Fruit fly (Drosophila melanogaster): ENCODE results near the gene CG9692.

The CG9692 gene

DNA sequence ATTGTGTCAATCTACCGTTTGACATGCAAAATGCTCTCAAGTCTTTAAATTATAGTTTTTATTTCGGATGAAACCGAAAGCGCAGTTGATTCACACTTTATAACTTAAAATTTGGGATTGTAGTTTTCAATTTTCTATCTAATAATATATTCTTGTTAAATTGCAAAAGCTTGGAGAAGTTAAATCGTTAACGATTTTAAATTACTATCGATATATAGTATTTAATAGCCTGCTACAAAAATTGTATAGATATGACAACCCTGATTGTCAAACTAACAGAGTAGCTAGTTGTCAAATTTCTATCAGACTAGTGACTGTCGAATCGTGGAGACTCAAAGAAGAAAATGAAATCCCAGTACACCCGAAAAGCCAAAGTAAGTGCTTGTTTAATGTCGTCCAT is at the start of gene CG9692:
TSS of gene CG9692 (plus strand) at position 301 of the 400 bp plus-strand sequence.
- no peak for TF ChIP-seq CG17801 (GFP tag; optimal IDR thresholded peaks at IDR 0.05; ENCODE audit: partially characterized antibody)

- TF ChIP-seq CG17801 (GFP tag; optimal IDR thresholded peaks at IDR 0.05; ENCODE audit: partially characterized antibody) = no peak
Measured at dm6 chr3L:16657014-16657413, 47.8 kb upstream of the CG9692 start.

DNA sequence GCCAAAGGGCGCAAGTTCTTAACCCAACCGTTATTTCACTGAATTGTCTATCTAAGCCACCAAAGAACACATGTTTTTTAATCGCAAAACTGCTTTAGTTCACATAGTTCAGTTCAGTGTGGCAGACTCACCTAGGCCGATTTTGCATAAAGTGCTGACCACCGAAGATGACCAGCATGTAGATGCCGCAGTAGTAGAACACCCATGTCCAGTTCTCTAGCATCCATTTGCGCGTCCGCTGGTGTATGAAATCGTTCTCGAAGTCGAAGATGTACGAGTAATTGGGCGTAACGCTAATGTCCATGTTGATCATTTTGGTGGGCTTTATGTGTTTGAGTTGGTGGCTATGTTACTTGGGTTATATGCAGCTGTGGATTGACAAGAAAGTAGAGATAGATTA is 45.7 kb upstream of the CG9692 start:
- no peak for TF ChIP-seq CG17801 (GFP tag; optimal IDR thresholded peaks at IDR 0.05; ENCODE audit: partially characterized antibody)

DNA sequence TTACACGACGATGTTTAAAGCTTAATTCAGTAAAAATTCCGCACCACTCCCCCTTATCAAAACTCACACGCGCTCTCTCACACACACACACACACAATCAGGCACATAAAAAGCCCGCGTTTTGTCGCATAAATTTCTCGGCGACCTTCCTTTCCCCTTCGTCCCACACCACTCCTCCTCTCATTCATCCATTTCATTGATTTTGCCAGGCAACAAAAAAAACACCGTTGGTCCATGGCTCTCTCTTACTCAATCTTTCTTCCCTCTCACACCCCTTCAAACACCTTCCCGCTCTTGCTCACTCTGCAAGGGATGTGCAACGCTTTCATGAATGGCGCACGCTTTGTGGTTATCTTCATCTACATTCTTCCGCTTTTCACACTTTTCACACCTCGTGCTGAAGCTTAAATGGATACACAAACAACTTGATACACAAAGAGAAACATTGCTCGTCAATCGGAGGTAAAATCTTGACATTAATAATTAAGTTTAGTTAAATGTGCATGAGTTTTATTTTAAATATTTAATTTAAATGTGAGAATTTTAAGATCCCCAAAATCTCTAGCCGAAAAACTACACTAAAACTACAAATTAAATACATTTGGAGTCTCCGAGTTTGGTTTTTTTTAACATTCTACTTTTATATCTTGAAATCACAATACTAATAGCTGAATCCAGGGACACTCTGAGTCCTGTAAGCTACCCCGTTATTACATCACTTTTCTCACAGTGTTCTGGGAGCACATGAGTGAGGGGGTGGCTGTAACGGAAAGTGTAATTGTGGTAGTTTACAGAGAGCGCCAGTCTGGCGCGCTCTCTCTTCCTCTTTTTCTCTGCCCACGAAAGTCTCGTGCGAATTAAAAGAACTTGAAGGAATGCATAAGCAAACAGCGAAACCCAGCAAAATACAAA is 44.6 kb upstream of the CG9692 start:
- TF ChIP-seq CG17801 (GFP tag; optimal IDR thresholded peaks at IDR 0.05; ENCODE audit: partially characterized antibody) = peak; percentile 82

DNA sequence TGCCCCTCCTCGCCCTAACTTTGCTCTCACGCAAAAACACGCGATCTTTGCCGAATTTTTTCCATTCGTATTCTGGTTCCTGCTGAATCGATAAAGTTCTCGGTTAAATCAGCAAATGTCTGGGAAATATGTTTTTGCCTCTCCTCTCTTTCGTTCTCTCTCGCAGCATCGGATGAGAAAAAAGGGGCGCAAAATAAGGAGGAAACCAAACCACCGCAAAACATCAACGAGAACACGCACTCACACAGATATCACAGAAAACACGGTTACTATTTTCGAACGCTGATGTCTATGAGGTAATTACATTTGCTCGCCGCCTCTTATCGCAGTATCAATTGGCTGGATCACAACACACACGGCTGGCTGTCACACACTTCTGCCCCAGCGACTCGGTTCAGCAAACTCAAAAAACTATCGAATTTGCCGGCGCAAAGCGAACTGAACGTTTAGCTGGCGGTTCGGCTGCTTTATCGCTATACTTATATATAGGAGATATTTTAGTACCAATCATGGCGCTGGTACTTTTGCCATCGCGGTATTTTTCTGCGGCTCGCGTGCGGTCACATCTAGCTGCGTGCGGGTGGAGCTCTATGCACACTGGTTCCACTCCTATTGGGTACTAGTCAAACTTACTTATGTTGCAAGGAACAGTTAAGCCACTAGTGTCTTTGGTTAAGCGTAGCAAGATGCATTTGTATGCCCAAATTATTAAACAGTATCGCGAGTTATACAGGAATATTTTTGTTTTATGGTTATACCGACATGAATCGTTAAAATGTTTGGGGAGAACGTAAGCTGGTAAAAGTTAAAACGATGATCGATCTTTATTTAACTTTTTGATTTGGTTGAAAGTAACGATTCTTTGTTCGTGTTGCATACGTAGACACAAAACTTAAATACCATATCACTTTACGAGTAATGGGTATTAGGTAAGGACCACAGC is 43.3 kb upstream of the CG9692 start, which contains the start of gene Baldspot:
TSS of gene Baldspot (minus strand) at position 449 of the 943 bp plus-strand sequence.
- peak; percentile 60 for TF ChIP-seq CG17801 (GFP tag; optimal IDR thresholded peaks at IDR 0.05; ENCODE audit: partially characterized antibody)

- TF ChIP-seq CG17801 (GFP tag; optimal IDR thresholded peaks at IDR 0.05; ENCODE audit: partially characterized antibody) = no peak
Measured at dm6 chr3L:16664146-16664722, 40.5 kb upstream of the CG9692 start.

dm6 chr3L:16666429-16667005 is 38.3 kb upstream of the CG9692 start:
- TF ChIP-seq CG17801 (GFP tag; optimal IDR thresholded peaks at IDR 0.05; ENCODE audit: partially characterized antibody) = no peak

dm6 chr3L:16667663-16668465 is 36.9 kb upstream of the CG9692 start, which contains the start of gene Galphaf:
Gene Galphaf, minus strand, starts transcription at chr3L:16667934.
- no peak for TF ChIP-seq CG17801 (GFP tag; optimal IDR thresholded peaks at IDR 0.05; ENCODE audit: partially characterized antibody)

DNA sequence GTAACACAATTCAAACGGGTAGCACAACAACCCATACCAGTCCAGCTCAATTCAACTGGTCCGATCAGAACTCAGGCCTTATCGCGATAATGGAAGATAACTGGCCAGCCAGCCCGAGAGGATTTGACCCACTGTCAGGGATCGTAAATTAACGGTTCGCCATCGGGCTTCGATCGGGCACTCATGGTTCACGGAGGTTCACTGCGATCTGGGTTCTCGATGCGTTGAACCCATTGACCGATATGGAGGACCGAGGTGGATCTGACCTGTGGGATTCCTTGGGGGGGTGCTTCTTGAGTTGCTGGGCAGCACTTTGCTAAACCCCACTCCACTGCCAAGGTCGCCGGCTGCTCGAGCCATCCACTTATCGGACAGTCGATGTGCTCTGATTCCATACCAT is 36.0 kb upstream of the CG9692 start:
- TF ChIP-seq CG17801 (GFP tag; optimal IDR thresholded peaks at IDR 0.05; ENCODE audit: partially characterized antibody) = no peak

dm6 chr3L:16670195-16670594 is 34.6 kb upstream of the CG9692 start:
- no peak for TF ChIP-seq CG17801 (GFP tag; optimal IDR thresholded peaks at IDR 0.05; ENCODE audit: partially characterized antibody)

dm6 chr3L:16670882-16671675 is 33.7 kb upstream of the CG9692 start:
- TF ChIP-seq CG17801 (GFP tag; optimal IDR thresholded peaks at IDR 0.05; ENCODE audit: partially characterized antibody) = no peak

dm6 chr3L:16673367-16674014 is 31.3 kb upstream of the CG9692 start, which contains the start of the genes zetaCOP and CG13032:
Gene zetaCOP, minus strand, starts transcription at chr3L:16673555.
Gene CG13032, plus strand, starts transcription at chr3L:16673964.
- peak; percentile 19 for TF ChIP-seq CG17801 (GFP tag; optimal IDR thresholded peaks at IDR 0.05; ENCODE audit: partially characterized antibody)

All from ovary, adult (tissue).